Fruit fly (Drosophila melanogaster) whole organism, pupa: ENCODE data around the gene CG12507.

Experiments used
- CG17806 ChIP-seq: fragments of 200-800 bp; sonication (Bioruptor generic); optimal IDR thresholded peaks from 2 replicates; lab custom pipeline; 2018; ENCODE audit warnings: missing biosample characterization, mild to moderate bottlenecking, missing genetic modification characterization, moderate library complexity
- EcR ChIP-seq: fragments of 200-800 bp; sonication (Bioruptor generic); optimal IDR thresholded peaks from 3 replicates; lab custom pipeline; 2019; ENCODE audit warnings: missing biosample characterization, missing genetic modification characterization, mild to moderate bottlenecking, moderate library complexity, missing genetic modification reagents
- Ets98B ChIP-seq: fragments of 200-800 bp; sonication (Bioruptor generic); IDR thresholded peaks from 2 replicates; pipeline ENCODE4 v1.3.6; 2022; ENCODE audit warnings: missing biosample characterization, missing genetic modification characterization
- Pif1B ChIP-seq: fragments of 200-800 bp; sonication (Bioruptor generic); optimal IDR thresholded peaks from 3 replicates; lab custom pipeline; 2016; ENCODE audit warnings: missing biosample characterization, missing genetic modification characterization
- fd96Ca ChIP-seq: fragments of 200-800 bp; sonication (Bioruptor generic); IDR thresholded peaks from 3 replicates; pipeline ENCODE4 v1.3.6; 2022; ENCODE audit warnings: missing biosample characterization, missing genetic modification characterization
- gl ChIP-seq: fragments of 200-800 bp; sonication (Bioruptor generic); optimal IDR thresholded peaks from 2 replicates; lab custom pipeline; 2018; ENCODE audit warnings: missing biosample characterization, mild to moderate bottlenecking, missing genetic modification characterization

dm6 chrX:16243989-16244388, 22.3 kb downstream of the CG12507 start:
- TF ChIP-seq Ets98B (no peak), EcR (GFP tag; lab: Kevin White, UChicago) (no peak), gl (tag; lab: Kevin White, UChicago) (no peak), fd96Ca (no peak), CG17806 (tag; lab: Kevin White, UChicago) (no peak), Pif1B (no peak)
